Worm (Caenorhabditis elegans): ENCODE results near the gene scp-1.

scp-1 gene

ce11 chrII:9306835-9307234, 27.0 kb upstream of the scp-1 start (continued):
- TF ChIP-seq sma-9 (GFP tag; optimal IDR thresholded peaks at IDR 0.05) (peak; percentile 46), sma-9 (tag; optimal IDR thresholded peaks at IDR 0.05) (no peak), elt-1 (tag; optimal IDR thresholded peaks at IDR 0.05) (no peak), ceh-16 (tag; optimal IDR thresholded peaks at IDR 0.05) (no peak), lin-11 (tag; optimal IDR thresholded peaks at IDR 0.05) (no peak), blmp-1 (tag; optimal IDR thresholded peaks at IDR 0.05; ENCODE audit: insufficient read depth) (no peak), ztf-11 (tag; optimal IDR thresholded peaks at IDR 0.05) (no peak), zag-1 (tag; optimal IDR thresholded peaks at IDR 0.05) (peak; percentile 50), ztf-1 (GFP tag; conservative IDR thresholded peaks at IDR 0.05) (no peak), nhr-6 (tag; optimal IDR thresholded peaks at IDR 0.05) (no peak), mbf-1 (tag; optimal IDR thresholded peaks at IDR 0.05) (no peak), mdl-1 (tag; optimal IDR thresholded peaks at IDR 0.05) (no peak), nhr-11 (tag; optimal IDR thresholded peaks at IDR 0.05) (no peak), ZK546.5 (tag; optimal IDR thresholded peaks at IDR 0.05) (no peak), lin-13 (GFP tag; optimal IDR thresholded peaks at IDR 0.05) (no peak), nhr-21 (tag; optimal IDR thresholded peaks at IDR 0.05) (no peak), nhr-237 (tag; optimal IDR thresholded peaks at IDR 0.05) (no peak)

ce11 chrII:9308614-9309046, 25.2 kb upstream of the scp-1 start:
- TF ChIP-seq dmd-4 (tag; optimal IDR thresholded peaks at IDR 0.05) (no peak), mab-5 (tag; optimal IDR thresholded peaks at IDR 0.05) (peak; percentile 87), elt-3 (tag; optimal IDR thresholded peaks at IDR 0.05) (no peak), crh-2 (tag; optimal IDR thresholded peaks at IDR 0.05) (no peak), unc-55 (GFP tag; optimal IDR thresholded peaks at IDR 0.05) (no peak)

DNA sequence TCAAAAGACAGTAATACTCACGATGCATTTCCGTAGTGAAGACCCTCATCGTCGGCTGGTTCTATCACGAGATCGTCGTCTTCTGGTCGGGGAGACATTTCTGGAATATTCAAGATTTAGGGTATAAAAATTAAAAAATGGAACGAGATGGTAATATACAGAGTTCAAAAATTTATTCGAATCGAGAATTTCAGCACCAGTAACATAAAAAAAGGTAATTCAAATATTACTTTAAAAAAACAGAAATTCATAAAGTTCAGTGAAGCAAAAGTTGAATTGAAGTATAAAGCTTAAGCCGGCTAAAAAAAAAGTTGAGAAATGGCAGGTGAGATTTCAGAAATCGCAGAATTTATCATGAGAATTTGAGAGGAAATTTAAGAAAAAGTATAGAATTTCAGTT, 23.6 kb upstream of the scp-1 start, which contains the start of gene cam-1:
TSS of gene cam-1 (minus strand) at position 101 of the 400 bp plus-strand sequence.
- TF ChIP-seq nhr-237 (tag; optimal IDR thresholded peaks at IDR 0.05) (no peak), sma-9 (GFP tag; optimal IDR thresholded peaks at IDR 0.05) (no peak), sma-9 (tag; optimal IDR thresholded peaks at IDR 0.05) (no peak), nhr-77 (tag; optimal IDR thresholded peaks at IDR 0.05) (no peak), nhr-21 (tag; optimal IDR thresholded peaks at IDR 0.05) (no peak), lin-39 (tag; optimal IDR thresholded peaks at IDR 0.05) (no peak), C34F6.9 (tag; optimal IDR thresholded peaks at IDR 0.05) (no peak), gmeb-1 (tag; optimal IDR thresholded peaks at IDR 0.05) (no peak)

- TF ChIP-seq aly-2 (tag; optimal IDR thresholded peaks at IDR 0.05): no peak
- peak; percentile 31 for TF ChIP-seq unc-55 (GFP tag; optimal IDR thresholded peaks at IDR 0.05)
Observed at ce11 chrII:9310794-9311193, 23.0 kb upstream of the scp-1 start.

DNA sequence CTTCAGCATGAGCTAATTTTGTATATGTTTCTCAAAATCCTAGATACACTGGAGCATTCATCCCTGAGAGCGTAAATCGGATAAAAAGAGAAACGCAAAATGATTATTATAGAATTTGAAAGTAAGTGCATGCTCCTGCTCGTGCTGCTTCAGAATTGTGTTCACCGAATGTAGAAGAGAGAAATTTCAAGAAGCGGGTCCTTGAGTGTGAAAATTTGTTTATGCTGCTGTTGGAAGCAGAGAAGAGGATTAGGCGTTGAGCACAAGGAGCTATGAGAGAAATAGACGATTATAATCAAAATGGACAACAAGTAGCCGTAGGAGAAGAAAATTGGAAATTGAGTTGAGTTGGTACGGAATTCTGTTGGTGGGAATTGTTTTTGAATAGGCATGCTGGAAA, 22.1 kb upstream of the scp-1 start:
- TF ChIP-seq gmeb-1 (tag; optimal IDR thresholded peaks at IDR 0.05) (no peak), C34F6.9 (tag; optimal IDR thresholded peaks at IDR 0.05) (no peak), nhr-23 (tag; optimal IDR thresholded peaks at IDR 0.05) (no peak), dmd-4 (tag; optimal IDR thresholded peaks at IDR 0.05) (no peak), nhr-10 (tag; optimal IDR thresholded peaks at IDR 0.05) (no peak), unc-55 (GFP tag; optimal IDR thresholded peaks at IDR 0.05) (peak; percentile 22)

DNA sequence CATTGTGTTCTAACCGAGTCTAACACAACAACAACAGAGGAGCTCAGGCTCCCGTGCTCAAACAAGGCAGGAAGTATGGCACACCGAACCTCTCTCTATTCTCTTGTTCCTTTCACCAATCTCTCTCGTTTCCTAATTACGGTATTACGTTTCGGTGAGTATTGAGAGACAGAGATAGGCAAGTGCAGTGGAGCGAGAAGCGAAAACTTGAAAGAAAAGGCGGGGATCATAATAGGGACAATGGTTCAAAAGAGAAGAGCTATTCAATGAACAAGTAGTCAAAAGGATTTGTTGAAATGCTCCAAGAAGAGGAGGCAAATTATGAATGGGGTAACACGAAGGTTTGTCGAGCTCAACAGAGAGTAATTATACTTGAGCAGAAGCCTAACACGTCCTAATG, 20.5 kb upstream of the scp-1 start:
- TF ChIP-seq lin-39 (tag; optimal IDR thresholded peaks at IDR 0.05) (no peak), nhr-77 (tag; optimal IDR thresholded peaks at IDR 0.05) (no peak), nhr-12 (tag; optimal IDR thresholded peaks at IDR 0.05) (no peak), nhr-25 (tag; optimal IDR thresholded peaks at IDR 0.05) (no peak), nhr-11 (tag; optimal IDR thresholded peaks at IDR 0.05) (no peak), mab-5 (tag; optimal IDR thresholded peaks at IDR 0.05) (no peak), snpc-4 (tag; optimal IDR thresholded peaks at IDR 0.05) (no peak), fos-1 (tag; optimal IDR thresholded peaks at IDR 0.05) (no peak), peb-1 (tag; optimal IDR thresholded peaks at IDR 0.05) (no peak), nhr-129 (tag; optimal IDR thresholded peaks at IDR 0.05) (no peak), ztf-4 (tag; optimal IDR thresholded peaks at IDR 0.05) (no peak), nhr-10 (tag; optimal IDR thresholded peaks at IDR 0.05) (no peak), lsy-2 (tag; optimal IDR thresholded peaks at IDR 0.05) (no peak)
